Worm (Caenorhabditis elegans): Measurements from ENCODE around the gene lsm-7.

The lsm-7 gene

DNA sequence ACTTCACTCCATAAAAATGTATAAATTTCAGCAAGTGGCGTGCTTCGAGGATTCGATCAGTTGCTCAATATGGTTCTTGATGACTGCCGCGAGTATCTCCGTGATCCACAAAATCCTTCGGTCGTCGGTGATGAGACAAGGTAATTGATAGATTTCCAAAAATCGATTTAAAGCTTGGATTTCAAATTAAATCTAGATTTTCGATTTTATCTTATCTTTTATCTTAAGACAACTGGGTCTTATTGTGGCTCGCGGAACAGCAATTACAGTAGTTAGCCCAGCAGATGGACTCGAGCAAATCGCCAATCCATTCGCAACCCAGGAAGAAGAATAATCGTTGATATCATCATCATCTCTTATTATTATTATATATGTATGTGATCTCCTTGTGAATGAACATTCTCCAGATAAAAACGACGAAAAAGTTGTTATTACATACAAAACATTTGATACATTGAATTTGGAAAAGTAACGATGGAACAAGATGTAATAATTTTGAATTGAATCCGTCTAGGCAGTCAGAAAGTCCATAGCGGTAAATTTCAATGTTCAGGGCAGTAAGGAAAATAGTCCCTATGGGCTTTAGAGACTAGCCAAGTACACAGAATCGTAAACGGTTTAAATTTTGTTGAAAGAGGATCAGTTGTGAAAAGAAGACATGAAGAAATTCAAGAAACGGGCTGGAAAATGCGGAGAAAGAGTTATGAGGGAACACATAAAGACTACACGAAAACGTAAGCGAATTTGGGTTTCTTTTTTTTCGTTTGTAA is 660 bp downstream of the lsm-7 start (continued):
- TF ChIP-seq Y53G8AR.9 (GFP tag; conservative IDR thresholded peaks at IDR 0.05) (peak; percentile 91), snpc-1.1 (tag; optimal IDR thresholded peaks at IDR 0.05; ENCODE audit: insufficient read depth) (no peak), rec-8 (tag; optimal IDR thresholded peaks at IDR 0.05) (no peak), aptf-3 (GFP tag; IDR thresholded peaks at IDR 0.05) (no peak; the same call in 1 of the 2 replicates), tlf-1 (GFP tag; optimal IDR thresholded peaks at IDR 0.05) (peak; percentile 83), F22D6.2 (tag; optimal IDR thresholded peaks at IDR 0.05) (no peak), efl-1 (GFP tag; optimal IDR thresholded peaks at IDR 0.05) (no peak), F39B2.1 (GFP tag; IDR thresholded peaks at IDR 0.05) (no peak), nfyb-1 (GFP tag; IDR thresholded peaks at IDR 0.05) (peak; percentile 81), repo-1 (tag; optimal IDR thresholded peaks at IDR 0.05) (peak; percentile 94), K12H6.12 (tag; optimal IDR thresholded peaks at IDR 0.05) (peak; percentile 61), sptf-2 (GFP tag; optimal IDR thresholded peaks at IDR 0.05) (no peak), hmg-1.2 (GFP tag; IDR thresholded peaks at IDR 0.05) (peak; percentile 22; the same call in 1 of the 2 replicates), mel-28 (tag; optimal IDR thresholded peaks at IDR 0.05; ENCODE audit: borderline replicate concordance) (peak; percentile 16), ceh-27 (GFP tag; optimal IDR thresholded peaks at IDR 0.05) (no peak), hrde-1 (tag; optimal IDR thresholded peaks at IDR 0.05; ENCODE audit: borderline replicate concordance) (peak; percentile 49), lir-1 (GFP tag; conservative IDR thresholded peaks at IDR 0.05) (no peak), cebp-1 (GFP tag; IDR thresholded peaks at IDR 0.05) (0 out of 2 replicates have a peak, but pooled peaks have one; percentile 7), cebp-1 (tag; optimal IDR thresholded peaks at IDR 0.05) (peak; percentile 82), nhr-179 (tag; optimal IDR thresholded peaks at IDR 0.05) (no peak), F10E7.11 (tag; optimal IDR thresholded peaks at IDR 0.05) (peak; percentile 32), F52B5.7 (tag; optimal IDR thresholded peaks at IDR 0.05) (peak; percentile 86), ceh-40 (GFP tag; IDR thresholded peaks at IDR 0.05) (no peak), chd-7 (tag; optimal IDR thresholded peaks at IDR 0.05) (peak; percentile 83), dpff-1 (tag; optimal IDR thresholded peaks at IDR 0.05) (peak; percentile 69), F57A8.1 (GFP tag; optimal IDR thresholded peaks at IDR 0.05) (no peak), B0261.1 (tag; optimal IDR thresholded peaks at IDR 0.05) (peak; percentile 3), ztf-25 (GFP tag; IDR thresholded peaks at IDR 0.05) (no peak), ama-1 (optimal IDR thresholded peaks at IDR 0.05) (peak; percentile 59), ama-1 (GFP tag; optimal IDR thresholded peaks at IDR 0.05) (peak; percentile 18 to 75), let-607 (tag; optimal IDR thresholded peaks at IDR 0.05) (peak in 1 of 2 experiments; percentile 56), hlh-12 (tag; optimal IDR thresholded peaks at IDR 0.05) (no peak), nfya-1 (tag; optimal IDR thresholded peaks at IDR 0.05; ENCODE audit: borderline replicate concordance, insufficient read depth) (no peak), C17E4.6 (GFP tag; IDR thresholded peaks at IDR 0.05) (0 out of 2 replicates have a peak, but pooled peaks have one; percentile 17), Y67H2A.10 (GFP tag; conservative IDR thresholded peaks at IDR 0.05) (0 out of 2 replicates have a peak, but pooled peaks have one; percentile 27), egl-44 (GFP tag; IDR thresholded peaks at IDR 0.05) (peak; percentile 40; the same call in 1 of the 2 replicates), F57C9.4 (tag; optimal IDR thresholded peaks at IDR 0.05) (peak; percentile 5), bed-1 (GFP tag; IDR thresholded peaks at IDR 0.05) (0 out of 2 replicates have a peak, but pooled peaks have one; percentile 19), C06A6.2 (GFP tag; conservative IDR thresholded peaks at IDR 0.05) (0 out of 2 replicates have a peak, but pooled peaks have one; percentile 40), aptf-2 (GFP tag; conservative IDR thresholded peaks at IDR 0.05) (no peak), nhr-80 (tag; optimal IDR thresholded peaks at IDR 0.05) (peak; percentile 0), Y53F4B.3 (GFP tag; IDR thresholded peaks at IDR 0.05) (no peak), dpl-1 (GFP tag; optimal IDR thresholded peaks at IDR 0.05) (no peak), rcor-1 (GFP tag; IDR thresholded peaks at IDR 0.05) (0 out of 2 replicates have a peak, but pooled peaks have one; percentile 25), akir-1 (GFP tag; optimal IDR thresholded peaks at IDR 0.05) (no peak), ztf-26 (tag; optimal IDR thresholded peaks at IDR 0.05) (no peak), bed-2 (GFP tag; IDR thresholded peaks at IDR 0.05) (no peak)

All from whole organism, young adult.